Fruit fly (Drosophila melanogaster): ENCODE measurements around the gene CG31674.

- TF ChIP-seq CG8089 (GFP tag; optimal IDR thresholded peaks at IDR 0.05) (no peak), luna (GFP tag; optimal IDR thresholded peaks at IDR 0.05) (no peak), CG16863 (GFP tag; optimal IDR thresholded peaks at IDR 0.05) (no peak), sim (GFP tag; IDR thresholded peaks at IDR 0.05) (no peak), Chrac-16 (GFP tag; optimal IDR thresholded peaks at IDR 0.05) (no peak)
Measured at dm6 chr2L:20809229-20809628, 21.8 kb upstream of the CG31674 start.

Data from whole organism, embryonic.